Worm (Caenorhabditis elegans) whole organism, L2 larva: ENCODE measurements around the gene rabx-5.
A peak's percentile ranks its signal among the peaks of the same experiment; 100 is the strongest.

ENCODE experiments used
- ZK546.5 ChIP-seq: sonication (generic microtip); optimal IDR thresholded peaks from 2 replicates; lab custom pipeline; 2017; ENCODE audit warnings: missing biosample characterization, missing genetic modification characterization
- alr-1 ChIP-seq: fragments of 150-350 bp; optimal IDR thresholded peaks from 2 replicates; lab custom pipeline; 2014; ENCODE audit warnings: missing biosample characterization, missing genetic modification characterization
- aly-2 ChIP-seq: fragments of 150-350 bp; optimal IDR thresholded peaks from 2 replicates; lab custom pipeline; 2014; ENCODE audit warnings: missing biosample characterization, missing genetic modification characterization
- ama-1 ChIP-seq: fragments of 150-350 bp; optimal IDR thresholded peaks from 2 replicates; lab custom pipeline; 2018; ENCODE audit warnings: inconsistent platforms
- blmp-1 ChIP-seq: sonication (generic microtip); optimal IDR thresholded peaks from 2 replicates; lab custom pipeline; 2017; ENCODE audit warnings: missing genetic modification characterization, mild to moderate bottlenecking, missing compliant biosample characterization, antibody characterized with exemption, moderate library complexity; ENCODE audit not compliant: insufficient read depth
- egl-27 ChIP-seq: sonication (generic microtip); optimal IDR thresholded peaks from 3 replicates; lab custom pipeline; 2017; ENCODE audit warnings: missing biosample characterization, missing genetic modification reagents, missing genetic modification characterization
- elt-1 ChIP-seq: fragments of 150-350 bp; optimal IDR thresholded peaks from 2 replicates; lab custom pipeline; 2014; ENCODE audit warnings: missing biosample characterization, missing genetic modification characterization
- lin-13 ChIP-seq: fragments of 150-350 bp; optimal IDR thresholded peaks from 2 replicates; lab custom pipeline; 2014; ENCODE audit warnings: missing biosample characterization, missing genetic modification reagents, missing genetic modification characterization
- lsy-2 ChIP-seq, 2 experiments: fragments of 150-350 bp in 1 of 2; sonication (generic microtip) in 1 of 2; optimal IDR thresholded peaks; 2 replicates each; lab custom pipeline; 2014 to 2017; ENCODE audit warnings: missing biosample characterization in 2 of 2, missing genetic modification characterization in 2 of 2
- nhr-10 ChIP-seq: sonication (generic microtip); optimal IDR thresholded peaks from 2 replicates; lab custom pipeline; 2017; ENCODE audit warnings: missing biosample characterization, missing genetic modification characterization
- snpc-4 ChIP-seq: fragments of 150-350 bp; optimal IDR thresholded peaks from 2 replicates; lab custom pipeline; 2014; ENCODE audit warnings: missing biosample characterization, missing genetic modification characterization
- unc-62 ChIP-seq: fragments of 150-350 bp; optimal IDR thresholded peaks from 2 replicates; lab custom pipeline; 2014; ENCODE audit warnings: missing biosample characterization, missing genetic modification reagents, missing genetic modification characterization

DNA sequence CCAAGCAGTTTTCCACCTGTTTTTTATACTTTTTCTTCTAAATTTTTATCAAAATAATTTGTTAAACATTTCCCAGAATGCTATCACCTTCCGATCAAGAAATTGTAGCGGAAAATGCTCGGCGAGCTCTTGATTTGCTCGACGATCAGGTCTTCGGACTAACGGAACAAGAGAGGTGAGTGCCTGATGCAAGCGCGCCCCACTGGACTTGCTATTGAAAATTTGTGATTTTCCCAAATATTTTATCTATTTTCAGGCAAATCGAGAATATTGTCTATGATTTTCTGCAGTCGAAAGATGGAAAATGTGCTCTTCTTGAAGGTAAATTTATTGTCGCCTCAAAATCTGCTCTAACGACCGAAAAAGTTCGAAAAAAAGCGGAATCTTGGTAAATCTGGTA lies 40.9 kb downstream of the rabx-5 start, which contains the start of gene orc-4:
- TF ChIP-seq egl-27 (no peak), lin-13 (GFP tag; lab: Kevin White, UChicago) (no peak), lsy-2 (tag; optimal IDR thresholded peaks at IDR 0.05; lab: Kevin White, UChicago) (peak in 1 of 2 experiments; percentile 45), alr-1 (no peak), blmp-1 (tag; lab: Kevin White, UChicago) (no peak), unc-62 (GFP tag; lab: Kevin White, UChicago) (no peak), aly-2 (tag; lab: Kevin White, UChicago) (no peak), ama-1 (lab: Kevin White, UChicago) (no peak), ZK546.5 (no peak), elt-1 (tag; lab: Kevin White, UChicago) (no peak), snpc-4 (tag; lab: Kevin White, UChicago) (no peak), nhr-10 (no peak)
